Worm (Caenorhabditis elegans): ENCODE data around the gene K08E7.4.

Gene K08E7.4

DNA sequence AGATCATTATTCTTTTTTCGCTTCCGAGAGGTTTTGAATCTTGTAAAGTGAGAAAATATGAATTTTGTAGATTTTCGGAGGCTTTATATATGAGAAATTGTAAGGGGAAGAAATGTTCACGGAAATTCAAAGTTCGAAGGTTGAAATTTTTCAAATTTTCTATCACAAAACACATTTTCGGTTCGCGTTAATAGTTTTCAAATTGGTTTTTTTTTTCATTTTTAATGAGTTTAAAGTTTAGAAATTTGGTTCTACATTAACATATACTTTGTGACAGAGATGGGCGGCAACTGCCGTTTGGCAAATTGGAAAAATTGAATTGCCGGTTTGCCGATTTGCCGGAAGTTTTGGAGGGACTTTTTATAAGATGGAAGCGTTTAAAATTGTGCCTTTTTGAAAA lies at the start of gene K08E7.4:
Gene K08E7.4, minus strand, starts transcription at position 101 of the 400 bp plus-strand sequence.
- TF ChIP-seq ref-1 (GFP tag; conservative IDR thresholded peaks at IDR 0.05) (no peak), tab-1 (GFP tag; IDR thresholded peaks at IDR 0.05) (no peak)

DNA sequence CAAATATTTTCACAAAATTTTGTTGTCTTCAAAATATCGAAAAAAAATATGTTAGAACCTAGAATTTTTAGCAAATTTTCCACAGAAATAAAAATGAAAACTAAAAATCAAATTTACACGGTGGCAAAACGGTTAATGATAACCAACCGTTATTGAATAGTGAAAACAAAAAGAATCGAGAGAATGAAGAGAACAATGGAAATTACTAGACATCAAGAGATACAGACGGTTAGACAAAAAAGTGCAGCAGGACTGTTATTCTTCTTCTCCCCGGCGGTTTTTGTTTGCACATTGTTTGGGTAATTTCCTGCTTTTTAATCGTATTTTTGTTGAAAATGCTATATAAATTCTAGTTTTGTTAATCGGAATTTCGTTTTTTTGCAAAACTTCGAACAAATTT lies 47.9 kb upstream of the K08E7.4 start:
- TF ChIP-seq flt-1 (GFP tag; IDR thresholded peaks at IDR 0.05), result no peak
- TF ChIP-seq T22C8.4 (GFP tag; IDR thresholded peaks at IDR 0.05), result no peak
- TF ChIP-seq ztf-29 (GFP tag; IDR thresholded peaks at IDR 0.05), result no peak
- TF ChIP-seq klf-2 (GFP tag; conservative IDR thresholded peaks at IDR 0.05), result no peak
- TF ChIP-seq ref-1 (GFP tag; conservative IDR thresholded peaks at IDR 0.05), result no peak
- TF ChIP-seq tab-1 (GFP tag; IDR thresholded peaks at IDR 0.05), result no peak
- no peak for TF ChIP-seq cog-1 (tag; optimal IDR thresholded peaks at IDR 0.05)
- TF ChIP-seq ztf-23 (GFP tag; IDR thresholded peaks at IDR 0.05), result no peak
- TF ChIP-seq med-1 (GFP tag; optimal IDR thresholded peaks at IDR 0.05; ENCODE audit: insufficient read depth), result no peak

DNA sequence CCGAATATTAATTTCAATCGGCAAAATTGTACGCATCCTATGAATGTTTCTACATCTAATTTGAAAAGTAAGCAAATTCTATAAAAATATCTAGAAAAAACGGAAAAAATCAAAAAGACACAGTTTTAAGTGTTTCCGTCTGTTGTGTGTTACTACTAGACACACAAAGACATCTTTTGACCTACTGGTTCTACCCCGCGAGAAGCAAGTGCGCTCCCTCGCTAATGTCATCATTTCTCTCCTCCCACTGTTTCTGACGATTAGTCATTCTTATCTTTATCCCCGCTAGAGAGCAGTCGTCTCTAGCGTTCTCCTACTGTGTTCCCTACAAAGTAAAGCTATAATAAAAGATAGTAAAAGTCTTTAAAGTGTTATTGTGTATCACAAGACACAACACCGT lies 47.0 kb upstream of the K08E7.4 start:
- TF ChIP-seq tab-1 (GFP tag; IDR thresholded peaks at IDR 0.05) (no peak), flt-1 (GFP tag; IDR thresholded peaks at IDR 0.05) (no peak), med-1 (GFP tag; optimal IDR thresholded peaks at IDR 0.05; ENCODE audit: insufficient read depth) (no peak), ztf-23 (GFP tag; IDR thresholded peaks at IDR 0.05) (no peak), ztf-29 (GFP tag; IDR thresholded peaks at IDR 0.05) (no peak), ref-1 (GFP tag; conservative IDR thresholded peaks at IDR 0.05) (no peak), cog-1 (tag; optimal IDR thresholded peaks at IDR 0.05) (no peak), klf-2 (GFP tag; conservative IDR thresholded peaks at IDR 0.05) (no peak), T22C8.4 (GFP tag; IDR thresholded peaks at IDR 0.05) (no peak)

DNA sequence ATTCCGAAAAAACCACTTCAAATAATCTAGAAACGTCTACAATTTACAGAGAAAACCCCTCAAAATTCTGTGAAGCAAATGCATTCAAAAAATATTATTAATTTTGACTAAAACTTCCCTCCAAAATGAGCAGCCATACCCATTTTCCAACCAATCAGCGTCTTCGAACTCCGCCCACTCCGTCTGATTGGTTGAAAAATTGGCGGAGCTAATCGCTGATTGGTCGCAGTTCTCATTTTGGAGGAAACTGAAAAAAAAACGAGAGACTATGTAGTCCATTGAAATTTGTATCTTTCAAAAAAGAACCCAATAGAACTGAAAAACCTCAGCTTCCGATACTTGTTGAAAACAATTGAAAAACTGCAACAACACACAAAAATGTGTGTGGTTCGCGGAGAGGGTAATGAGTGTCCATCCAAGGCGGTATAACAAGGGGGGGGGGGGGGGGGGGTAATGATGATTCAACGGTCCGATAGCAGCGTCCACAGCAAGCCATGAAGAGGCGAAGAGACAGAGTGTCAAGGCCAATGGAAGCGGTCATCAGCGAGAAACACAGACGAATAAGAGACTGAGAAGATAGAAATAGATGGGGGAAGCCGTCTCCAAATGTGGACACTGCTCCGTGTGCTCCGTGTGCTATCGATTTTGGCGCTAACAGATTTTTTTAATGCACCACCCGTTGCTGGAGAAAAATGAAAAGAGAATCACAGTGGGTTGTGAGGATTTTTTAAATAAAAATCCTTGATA lies 46.2 kb upstream of the K08E7.4 start:
- TF ChIP-seq flt-1 (GFP tag; IDR thresholded peaks at IDR 0.05) (peak; percentile 74), klf-2 (GFP tag; conservative IDR thresholded peaks at IDR 0.05) (no peak), ref-1 (GFP tag; conservative IDR thresholded peaks at IDR 0.05) (no peak), ztf-29 (GFP tag; IDR thresholded peaks at IDR 0.05) (peak; percentile 87), ztf-23 (GFP tag; IDR thresholded peaks at IDR 0.05) (no peak), tab-1 (GFP tag; IDR thresholded peaks at IDR 0.05) (peak; percentile 13; the same call in 1 of the 2 replicates)

DNA sequence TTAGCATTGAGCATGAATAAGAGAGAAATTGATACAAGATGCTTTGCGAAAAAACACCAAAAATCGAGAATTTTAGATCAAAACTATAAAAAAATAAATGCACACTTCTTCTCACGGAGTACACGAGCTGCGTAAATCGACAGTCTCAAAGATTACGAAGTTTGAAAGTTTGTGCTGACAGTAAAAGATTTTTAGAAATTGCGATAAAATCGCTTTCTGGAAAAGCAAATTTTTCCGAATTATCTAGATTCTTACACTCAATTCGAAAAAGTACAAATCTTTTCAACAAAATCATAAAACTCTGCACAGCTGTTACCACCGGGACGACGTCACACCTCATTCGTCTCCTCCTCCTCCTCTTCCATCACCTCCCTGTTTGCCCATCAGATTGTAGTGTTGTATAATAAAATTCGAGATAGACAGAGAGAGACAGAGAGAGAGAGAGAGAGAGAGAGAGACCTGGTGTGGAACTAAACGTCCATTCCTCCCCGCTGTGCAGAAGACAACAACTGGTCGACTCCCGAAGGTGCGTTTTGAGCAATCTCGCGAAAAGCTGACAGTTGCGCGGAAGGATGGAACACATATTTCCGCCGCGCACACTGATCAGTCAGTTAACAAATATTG lies 44.3 kb upstream of the K08E7.4 start:
- TF ChIP-seq klf-2 (GFP tag; conservative IDR thresholded peaks at IDR 0.05), result no peak
- no peak for TF ChIP-seq ref-1 (GFP tag; conservative IDR thresholded peaks at IDR 0.05)
- TF ChIP-seq ztf-29 (GFP tag; IDR thresholded peaks at IDR 0.05), result no peak
- peak; percentile 30 for TF ChIP-seq cog-1 (tag; optimal IDR thresholded peaks at IDR 0.05)
- no peak for TF ChIP-seq med-1 (GFP tag; optimal IDR thresholded peaks at IDR 0.05; ENCODE audit: insufficient read depth)
- no peak for TF ChIP-seq ztf-23 (GFP tag; IDR thresholded peaks at IDR 0.05)
- 0 out of 2 replicates have a peak, but pooled peaks have one; percentile 37 for TF ChIP-seq flt-1 (GFP tag; IDR thresholded peaks at IDR 0.05)

DNA sequence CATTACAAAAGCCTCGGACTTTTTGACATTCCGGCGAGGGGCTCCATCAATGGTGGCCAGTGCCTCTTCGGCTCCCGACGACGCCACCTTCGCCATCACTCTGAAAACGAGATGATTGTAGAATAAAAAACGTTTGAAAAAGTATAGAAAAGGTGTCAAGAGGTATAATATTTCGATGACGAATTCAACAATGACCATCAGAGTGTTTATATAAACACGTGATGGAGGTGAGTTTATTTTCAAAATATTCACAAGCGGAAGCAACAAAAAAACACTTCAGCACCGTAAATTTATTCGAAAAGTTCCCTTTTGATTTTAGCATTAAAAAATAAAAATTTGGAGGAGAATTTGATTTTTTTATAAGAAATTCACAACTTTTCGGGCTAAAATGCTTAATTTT lies 43.7 kb upstream of the K08E7.4 start, which contains the start of gene efa-6:
Gene efa-6, minus strand, starts transcription at position 101 of the 400 bp plus-strand sequence.
- TF ChIP-seq flt-1 (GFP tag; IDR thresholded peaks at IDR 0.05) (no peak), klf-2 (GFP tag; conservative IDR thresholded peaks at IDR 0.05) (no peak), ref-1 (GFP tag; conservative IDR thresholded peaks at IDR 0.05) (no peak), tab-1 (GFP tag; IDR thresholded peaks at IDR 0.05) (no peak), ztf-23 (GFP tag; IDR thresholded peaks at IDR 0.05) (no peak), cog-1 (tag; optimal IDR thresholded peaks at IDR 0.05) (no peak), med-1 (GFP tag; optimal IDR thresholded peaks at IDR 0.05; ENCODE audit: insufficient read depth) (no peak), T22C8.4 (GFP tag; IDR thresholded peaks at IDR 0.05) (no peak), ztf-29 (GFP tag; IDR thresholded peaks at IDR 0.05) (no peak)

DNA sequence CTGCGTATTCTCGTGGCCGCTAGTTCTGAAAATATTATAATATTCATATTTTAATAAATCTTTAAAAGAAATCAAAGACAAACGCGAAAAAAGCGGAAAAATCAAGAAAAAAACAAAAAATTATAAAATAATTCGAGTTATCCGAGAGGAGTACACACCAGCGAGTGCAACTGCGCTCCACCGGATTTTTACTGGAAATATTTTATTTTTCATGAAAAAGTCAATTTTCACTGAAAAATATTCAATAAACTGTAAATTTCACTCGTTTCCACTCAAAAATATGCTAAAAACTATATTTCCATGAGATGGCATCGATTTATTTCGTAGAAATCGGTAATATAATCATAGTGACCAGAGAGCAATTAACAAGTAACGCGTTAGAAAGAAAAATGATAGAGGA lies 34.5 kb upstream of the K08E7.4 start, which contains the start of gene Y55D9A.2:
Gene Y55D9A.2, minus strand, starts transcription at position 31 of the 400 bp plus-strand sequence.
- TF ChIP-seq ztf-29 (GFP tag; IDR thresholded peaks at IDR 0.05) (no peak), flt-1 (GFP tag; IDR thresholded peaks at IDR 0.05) (0 out of 2 replicates have a peak, but pooled peaks have one; percentile 40), klf-2 (GFP tag; conservative IDR thresholded peaks at IDR 0.05) (no peak)

DNA sequence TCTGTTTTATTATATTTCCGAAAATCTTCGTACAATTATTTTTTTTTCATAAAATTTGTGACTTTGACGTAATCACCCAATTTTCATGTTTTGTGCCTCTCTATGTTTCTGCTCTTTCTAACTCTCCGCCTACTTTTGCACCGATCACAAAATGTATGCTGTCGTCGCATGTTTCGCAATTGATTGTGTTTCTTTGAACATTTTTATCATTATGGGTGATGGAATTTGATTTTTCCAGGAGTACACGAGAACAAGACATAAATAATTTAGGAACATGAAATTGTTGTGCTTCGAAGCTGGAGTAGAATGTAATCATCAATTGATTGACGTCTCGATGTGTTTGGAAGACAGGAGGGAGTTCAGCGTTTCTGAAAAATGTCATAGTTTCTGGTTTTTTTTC lies 30.0 kb upstream of the K08E7.4 start:
- TF ChIP-seq ztf-29 (GFP tag; IDR thresholded peaks at IDR 0.05) (no peak), ref-1 (GFP tag; conservative IDR thresholded peaks at IDR 0.05) (no peak), tab-1 (GFP tag; IDR thresholded peaks at IDR 0.05) (no peak), flt-1 (GFP tag; IDR thresholded peaks at IDR 0.05) (no peak), T22C8.4 (GFP tag; IDR thresholded peaks at IDR 0.05) (no peak), ztf-23 (GFP tag; IDR thresholded peaks at IDR 0.05) (no peak), med-1 (GFP tag; optimal IDR thresholded peaks at IDR 0.05; ENCODE audit: insufficient read depth) (no peak)

DNA sequence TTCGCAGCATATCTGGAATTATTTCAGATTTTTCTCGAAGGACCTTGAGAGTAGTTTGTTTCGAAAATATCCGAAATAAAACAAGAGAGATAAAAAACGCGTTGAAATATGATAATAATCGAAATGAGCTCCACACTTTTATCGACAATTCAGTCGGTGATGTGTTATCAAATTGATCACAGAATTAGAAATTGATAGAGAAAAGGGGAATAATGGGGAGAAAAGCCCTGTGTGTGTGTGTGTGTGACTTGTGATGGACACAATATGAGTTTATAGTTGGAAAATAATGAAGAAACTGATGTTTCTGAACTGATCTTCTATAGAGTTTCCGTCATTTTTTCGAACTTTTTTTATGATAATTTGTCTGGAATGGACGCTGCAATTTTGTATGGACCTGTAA lies 28.2 kb upstream of the K08E7.4 start, which contains the start of gene pgp-1:
Gene pgp-1, minus strand, starts transcription at position 12 of the 400 bp plus-strand sequence.
- TF ChIP-seq ztf-29 (GFP tag; IDR thresholded peaks at IDR 0.05) (no peak), klf-2 (GFP tag; conservative IDR thresholded peaks at IDR 0.05) (no peak), med-1 (GFP tag; optimal IDR thresholded peaks at IDR 0.05; ENCODE audit: insufficient read depth) (no peak), ztf-23 (GFP tag; IDR thresholded peaks at IDR 0.05) (no peak), flt-1 (GFP tag; IDR thresholded peaks at IDR 0.05) (no peak), T22C8.4 (GFP tag; IDR thresholded peaks at IDR 0.05) (no peak), cog-1 (tag; optimal IDR thresholded peaks at IDR 0.05) (no peak)

DNA sequence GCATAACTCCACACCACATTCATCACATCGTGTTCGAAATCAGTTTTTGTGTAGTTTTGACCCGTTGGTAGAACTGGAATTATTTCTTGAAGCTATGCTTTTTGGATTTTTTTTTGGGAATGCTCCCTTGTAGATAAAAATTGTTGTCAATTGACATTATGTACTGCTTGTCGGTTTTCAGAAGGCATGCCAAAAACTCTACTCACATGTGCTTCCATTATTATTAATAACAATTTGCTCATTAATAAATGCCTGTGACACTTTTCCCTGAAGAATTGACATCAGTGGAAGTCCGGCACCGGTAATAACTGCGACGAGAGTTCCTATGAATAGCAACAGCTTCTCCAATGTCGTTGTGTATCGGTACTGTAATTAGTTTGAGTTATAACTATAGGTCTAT lies 26.0 kb upstream of the K08E7.4 start:
- no peak for TF ChIP-seq ztf-23 (GFP tag; IDR thresholded peaks at IDR 0.05)
- TF ChIP-seq ref-1 (GFP tag; conservative IDR thresholded peaks at IDR 0.05), result no peak
- TF ChIP-seq med-1 (GFP tag; optimal IDR thresholded peaks at IDR 0.05; ENCODE audit: insufficient read depth), result no peak
- no peak for TF ChIP-seq ztf-29 (GFP tag; IDR thresholded peaks at IDR 0.05)
- TF ChIP-seq klf-2 (GFP tag; conservative IDR thresholded peaks at IDR 0.05), result no peak
- TF ChIP-seq flt-1 (GFP tag; IDR thresholded peaks at IDR 0.05), result no peak
- no peak for TF ChIP-seq tab-1 (GFP tag; IDR thresholded peaks at IDR 0.05)
- no peak for TF ChIP-seq T22C8.4 (GFP tag; IDR thresholded peaks at IDR 0.05)
